Worm (Caenorhabditis elegans) whole organism, L1 larva: ENCODE data around the gene R02D5.7.

Source experiments
- C16A3.4 ChIP-seq: fragments of 150-350 bp; optimal IDR thresholded peaks from 2 replicates; lab custom pipeline; 2014; ENCODE audit warnings: missing biosample characterization, missing genetic modification characterization
- ceh-88 ChIP-seq: fragments of 200-800 bp; sonication (Bioruptor generic); IDR thresholded peaks from 2 replicates; pipeline ENCODE4 v1.3.6; 2022; ENCODE audit warnings: missing genetic modification characterization, missing compliant biosample characterization
- ceh-90 ChIP-seq: sonication (generic microtip); optimal IDR thresholded peaks from 2 replicates; lab custom pipeline; 2016; ENCODE audit warnings: missing genetic modification characterization, missing compliant biosample characterization
- dpl-1 ChIP-seq, 3 experiments: fragments of 150-350 bp in 2 of 3; sonication (generic microtip) in 1 of 3; optimal IDR thresholded peaks; 2 replicates each; lab custom pipeline; 2014 to 2017; ENCODE audit warnings: missing biosample characterization in 3 of 3, missing genetic modification characterization in 3 of 3, missing genetic modification reagents in 3 of 3
- dsc-1 ChIP-seq: sonication (generic microtip); optimal IDR thresholded peaks from 2 replicates; lab custom pipeline; 2016; ENCODE audit warnings: mild to moderate bottlenecking, missing genetic modification characterization, missing compliant biosample characterization
- efl-1 ChIP-seq, 4 experiments: fragments of 150-350 bp; optimal IDR thresholded peaks in 3 of 4; peaks in 1 of 4; 1 replicate in 1 of 4; 2 replicates in 3 of 4; lab custom pipeline; 2014; ENCODE audit warnings: missing biosample characterization in 2 of 4, missing genetic modification characterization in 2 of 4, missing genetic modification reagents in 2 of 4
- egl-27 ChIP-seq, 2 experiments: fragments of 150-350 bp in 1 of 2; sonication (generic microtip); optimal IDR thresholded peaks; 3 replicates each; lab custom pipeline; 2017 to 2018; ENCODE audit warnings: missing biosample characterization in 2 of 2, missing genetic modification characterization in 2 of 2, missing genetic modification reagents in 2 of 2
- grh-1 ChIP-seq: fragments of 200-800 bp; sonication (Bioruptor generic); IDR thresholded peaks from 2 replicates; pipeline ENCODE4 v1.3.6; 2022; ENCODE audit warnings: missing genetic modification reagents, missing genetic modification characterization, missing compliant biosample characterization
- hpl-2 ChIP-seq: fragments of 150-350 bp; optimal IDR thresholded peaks from 2 replicates; lab custom pipeline; 2014; ENCODE audit warnings: missing biosample characterization, missing genetic modification reagents, missing genetic modification characterization
- irx-1 ChIP-seq: sonication (generic microtip); optimal IDR thresholded peaks from 2 replicates; lab custom pipeline; 2016; ENCODE audit warnings: missing genetic modification characterization, missing compliant biosample characterization
- lin-15B ChIP-seq: fragments of 150-350 bp; sonication (generic microtip); optimal IDR thresholded peaks from 3 replicates; lab custom pipeline; 2014; ENCODE audit warnings: missing biosample characterization, missing genetic modification characterization
- lin-39 ChIP-seq: fragments of 150-350 bp; optimal IDR thresholded peaks from 2 replicates; lab custom pipeline; 2014; ENCODE audit warnings: missing biosample characterization, missing genetic modification reagents, missing genetic modification characterization
- mep-1 ChIP-seq: fragments of 150-350 bp; optimal IDR thresholded peaks from 2 replicates; lab custom pipeline; 2014; ENCODE audit warnings: missing biosample characterization, missing genetic modification characterization
- nhr-12 ChIP-seq: sonication (generic microtip); optimal IDR thresholded peaks from 2 replicates; lab custom pipeline; 2017; ENCODE audit warnings: missing biosample characterization, missing genetic modification characterization
- nhr-28 ChIP-seq: fragments of 150-350 bp; optimal IDR thresholded peaks from 2 replicates; lab custom pipeline; 2014; ENCODE audit warnings: missing biosample characterization, missing genetic modification characterization
- nhr-47 ChIP-seq: sonication (generic microtip); optimal IDR thresholded peaks from 2 replicates; lab custom pipeline; 2016; ENCODE audit warnings: mild to moderate bottlenecking, missing genetic modification characterization, moderate library complexity, missing compliant biosample characterization
- nhr-84 ChIP-seq: sonication (generic microtip); optimal IDR thresholded peaks from 2 replicates; lab custom pipeline; 2017; ENCODE audit warnings: missing biosample characterization, missing genetic modification characterization
- pqm-1 ChIP-seq: sonication (generic microtip); optimal IDR thresholded peaks from 3 replicates; lab custom pipeline; 2017; ENCODE audit warnings: missing biosample characterization, missing genetic modification characterization
- swsn-7 ChIP-seq: sonication (generic microtip); optimal IDR thresholded peaks from 2 replicates; lab custom pipeline; 2016; ENCODE audit warnings: missing genetic modification characterization, missing compliant biosample characterization
- unc-30 ChIP-seq: sonication (generic microtip); optimal IDR thresholded peaks from 2 replicates; lab custom pipeline; 2017; ENCODE audit warnings: missing biosample characterization, missing genetic modification characterization
- unc-86 ChIP-seq: sonication (generic microtip); optimal IDR thresholded peaks from 2 replicates; lab custom pipeline; 2016; ENCODE audit warnings: missing genetic modification characterization, missing compliant biosample characterization
- zag-1 ChIP-seq: fragments of 150-350 bp; optimal IDR thresholded peaks from 2 replicates; lab custom pipeline; 2014; ENCODE audit warnings: missing biosample characterization, missing genetic modification characterization
- ztf-4 ChIP-seq: fragments of 150-350 bp; optimal IDR thresholded peaks from 2 replicates; lab custom pipeline; 2014; ENCODE audit warnings: missing biosample characterization, missing genetic modification characterization

R02D5.7 gene

ce11 chrV:14436195-14436594 is 45.1 kb downstream of the R02D5.7 start:
- TF ChIP-seq irx-1 (tag; lab: Kevin White, UChicago), result no peak
- TF ChIP-seq efl-1 (optimal IDR thresholded peaks at IDR 0.05; lab: Kevin White, UChicago), result no peak
- peak in 1 of 2 experiments; percentile 73 for TF ChIP-seq efl-1 (GFP tag; optimal IDR thresholded peaks at IDR 0.05 in 1 of 2; lab: Kevin White, UChicago)

ce11 chrV:14433584-14433983 is 47.7 kb downstream of the R02D5.7 start:
- TF ChIP-seq pqm-1 (tag; lab: Kevin White, UChicago), result no peak
- no peak for TF ChIP-seq dsc-1
- no peak for TF ChIP-seq egl-27 (tag; optimal IDR thresholded peaks at IDR 0.05; lab: Kevin White, UChicago)
- no peak for TF ChIP-seq dpl-1 (GFP tag; optimal IDR thresholded peaks at IDR 0.05; lab: Kevin White, UChicago)
- TF ChIP-seq ztf-4 (tag; lab: Kevin White, UChicago), result no peak
- no peak for TF ChIP-seq swsn-7 (tag; lab: Kevin White, UChicago)
- no peak for TF ChIP-seq ceh-90 (tag; lab: Kevin White, UChicago)
- TF ChIP-seq unc-86 (tag; lab: Kevin White, UChicago), result no peak
- no peak for TF ChIP-seq nhr-28 (tag; lab: Kevin White, UChicago)
- TF ChIP-seq lin-15B (tag; lab: Kevin White, UChicago), result no peak
- TF ChIP-seq nhr-84 (tag; lab: Kevin White, UChicago), result no peak
- TF ChIP-seq unc-30 (tag; lab: Kevin White, UChicago), result no peak
- TF ChIP-seq zag-1 (tag; lab: Kevin White, UChicago), result no peak
- TF ChIP-seq grh-1, result no peak
- TF ChIP-seq nhr-12, result no peak
- TF ChIP-seq nhr-47 (tag; lab: Kevin White, UChicago), result no peak

ce11 chrV:14432259-14432658 is 49.0 kb downstream of the R02D5.7 start, which contains the start of gene egl-1:
Gene egl-1, minus strand, starts transcription at chrV:14432359.
- TF ChIP-seq efl-1 (optimal IDR thresholded peaks at IDR 0.05; lab: Kevin White, UChicago) (no peak), efl-1 (GFP tag; optimal IDR thresholded peaks at IDR 0.05 in 1 of 2; lab: Kevin White, UChicago) (no peak), lin-39 (tag; lab: Kevin White, UChicago) (no peak), mep-1 (tag; lab: Kevin White, UChicago) (no peak), nhr-28 (tag; lab: Kevin White, UChicago) (no peak), ceh-88 (GFP tag; lab: Robert Waterston, UW) (no peak), irx-1 (tag; lab: Kevin White, UChicago) (no peak), hpl-2 (GFP tag; lab: Kevin White, UChicago) (no peak), C16A3.4 (tag; lab: Kevin White, UChicago) (no peak)
